Worm (Caenorhabditis elegans): ENCODE results near the gene C46F11.6.
"Not testable (repeated sequence)": the region's sequence is repeated elsewhere in the genome, so short reads cannot be mapped to it uniquely, and the experiment has no call there.

DNA sequence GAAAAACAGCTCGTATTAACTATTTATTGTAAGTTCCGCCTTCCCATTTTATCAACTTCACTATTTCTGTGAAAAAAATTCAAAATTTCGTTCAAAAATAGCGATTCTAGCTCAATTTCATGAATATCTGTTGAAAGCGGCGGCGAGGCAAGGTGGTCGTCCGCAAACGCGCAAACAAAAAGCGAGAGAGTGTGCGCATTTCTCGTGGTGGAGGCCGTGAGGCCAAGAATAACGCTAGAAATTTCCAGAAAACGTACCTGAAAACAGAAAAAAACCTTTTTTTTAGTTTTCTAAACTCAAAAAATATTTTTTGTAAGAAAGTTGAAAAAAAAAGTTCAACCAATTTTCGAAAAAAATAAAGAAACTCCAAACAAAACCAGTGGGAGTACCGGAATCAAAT is 26.9 kb upstream of the C46F11.6 start:
- TF ChIP-seq dpl-1 (GFP tag; optimal IDR thresholded peaks at IDR 0.05); pqm-1 (tag; optimal IDR thresholded peaks at IDR 0.05): not testable (repeated sequence)

Data from whole organism, L1 larva.